Worm (Caenorhabditis elegans) whole organism, L4/young adult: Measurements from ENCODE around the gene daf-28.

ENCODE experiments used
- dao-5 ChIP-seq: sonication (generic microtip); optimal IDR thresholded peaks from 2 replicates; lab custom pipeline; 2016; ENCODE audit warnings: missing genotype, missing genetic modification characterization, moderate library complexity, missing compliant biosample characterization
- him-1 ChIP-seq: sonication (generic microtip); optimal IDR thresholded peaks from 2 replicates; lab custom pipeline; 2016; ENCODE audit warnings: missing genotype, missing genetic modification reagents, missing genetic modification characterization, missing compliant biosample characterization

DNA sequence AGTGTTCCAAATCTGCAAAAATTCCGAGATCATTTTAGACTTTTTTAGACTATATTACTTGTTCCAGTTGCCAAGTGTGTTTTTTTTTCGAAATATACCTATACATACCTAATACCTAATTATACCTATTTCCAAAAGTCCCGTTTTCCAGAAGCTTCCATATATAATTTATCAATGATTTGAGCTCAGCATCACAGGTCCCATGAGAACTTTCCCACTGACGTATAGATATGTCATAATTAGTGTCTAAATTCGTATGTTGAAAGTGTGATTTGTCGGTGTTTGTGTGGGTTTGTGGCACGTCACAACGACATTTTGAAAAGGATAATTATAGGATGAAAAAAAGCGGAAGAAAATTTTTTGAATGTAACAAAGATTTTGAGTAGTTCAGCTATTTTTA is 9.4 kb upstream of the daf-28 start:
- TF ChIP-seq dao-5 (tag; lab: Kevin White, UChicago) (no peak), him-1 (tag; lab: Kevin White, UChicago) (no peak)
